Worm (Caenorhabditis elegans): ENCODE measurements around the gene Y39A3A.3.

DNA sequence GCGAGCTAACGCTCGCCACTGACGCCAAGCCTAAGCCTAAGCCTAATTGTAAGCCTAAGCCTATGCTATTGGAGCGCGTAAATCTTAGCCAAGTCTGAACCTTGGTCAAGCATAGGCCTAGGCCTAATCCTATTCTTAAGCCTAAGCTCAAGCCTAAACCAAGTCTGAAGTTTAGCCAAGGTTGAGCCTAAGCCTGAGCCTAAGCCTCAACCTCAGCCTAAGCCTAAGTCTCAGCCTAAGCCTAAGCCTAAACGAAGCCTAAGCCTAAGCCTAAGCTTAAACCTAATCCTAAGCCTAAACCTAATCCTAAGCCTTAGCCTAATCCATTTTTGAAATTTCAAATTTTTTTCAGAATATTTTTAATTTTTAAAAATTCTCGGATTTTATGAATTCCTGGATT lies 8.1 kb downstream of the Y39A3A.3 start:
- TF ChIP-seq snpc-4 (tag; optimal IDR thresholded peaks at IDR 0.05) (no peak), unc-62 (GFP tag; optimal IDR thresholded peaks at IDR 0.05) (no peak), zip-8 (tag; optimal IDR thresholded peaks at IDR 0.05) (no peak), ztf-11 (tag; optimal IDR thresholded peaks at IDR 0.05) (no peak), mep-1 (tag; optimal IDR thresholded peaks at IDR 0.05) (no peak), unc-120 (tag; optimal IDR thresholded peaks at IDR 0.05; ENCODE audit: poor library complexity, severe bottlenecking) (no peak), tbx-8 (GFP tag; optimal IDR thresholded peaks at IDR 0.05) (no peak), blmp-1 (tag; optimal IDR thresholded peaks at IDR 0.05) (no peak), nhr-76 (tag; optimal IDR thresholded peaks at IDR 0.05) (no peak), pha-4 (tag; optimal IDR thresholded peaks at IDR 0.05) (no peak), sem-2 (GFP tag; optimal IDR thresholded peaks at IDR 0.05) (no peak), nhr-28 (tag; optimal IDR thresholded peaks at IDR 0.05) (no peak), nhr-12 (tag; optimal IDR thresholded peaks at IDR 0.05) (no peak)

Data from whole organism, mixed stage, embryonic.